Worm (Caenorhabditis elegans) whole organism, midembryonic: ENCODE results near the gene B0303.7.

Source experiments
- T22C8.4 ChIP-seq: fragments of 200-800 bp; sonication (Bioruptor generic); IDR thresholded peaks from 2 replicates; pipeline ENCODE4 v1.3.6; 2022; ENCODE audit warnings: missing genetic modification characterization, missing compliant biosample characterization
- cog-1 ChIP-seq: sonication (generic microtip); optimal IDR thresholded peaks from 2 replicates; lab custom pipeline; 2016; ENCODE audit warnings: missing genetic modification characterization, missing compliant biosample characterization
- flt-1 ChIP-seq: fragments of 200-800 bp; sonication (Bioruptor generic); IDR thresholded peaks from 2 replicates; pipeline ENCODE4 v1.3.6; 2022; ENCODE audit warnings: missing genetic modification characterization, missing compliant biosample characterization
- klf-2 ChIP-seq: fragments of 200-800 bp; sonication (Bioruptor generic); conservative IDR thresholded peaks from 2 replicates; pipeline ENCODE4 v1.3.6; 2022; ENCODE audit warnings: missing genetic modification reagents, missing genetic modification characterization, missing compliant biosample characterization
- med-1 ChIP-seq: sonication (generic microtip); optimal IDR thresholded peaks from 2 replicates; lab custom pipeline; 2017; ENCODE audit warnings: missing genetic modification characterization, mild to moderate bottlenecking, missing compliant biosample characterization, antibody characterized with exemption, missing genetic modification reagents; ENCODE audit not compliant: insufficient read depth
- ref-1 ChIP-seq: fragments of 200-800 bp; sonication (Bioruptor generic); conservative IDR thresholded peaks from 2 replicates; pipeline ENCODE4 v1.3.6; 2022; ENCODE audit warnings: missing genetic modification reagents, missing genetic modification characterization, missing compliant biosample characterization
- tab-1 ChIP-seq: fragments of 200-800 bp; sonication (Bioruptor generic); IDR thresholded peaks from 2 replicates; pipeline ENCODE4 v1.3.6; 2022; ENCODE audit warnings: missing genetic modification characterization, missing compliant biosample characterization
- ztf-23 ChIP-seq: fragments of 200-800 bp; sonication (Bioruptor generic); IDR thresholded peaks from 2 replicates; pipeline ENCODE4 v1.3.6; 2022; ENCODE audit warnings: missing genetic modification reagents, missing genetic modification characterization, missing compliant biosample characterization
- ztf-29 ChIP-seq: fragments of 200-800 bp; sonication (Bioruptor generic); IDR thresholded peaks from 2 replicates; pipeline ENCODE4 v1.3.6; 2022; ENCODE audit warnings: missing genetic modification reagents, missing genetic modification characterization, missing compliant biosample characterization

The B0303.7 gene

DNA sequence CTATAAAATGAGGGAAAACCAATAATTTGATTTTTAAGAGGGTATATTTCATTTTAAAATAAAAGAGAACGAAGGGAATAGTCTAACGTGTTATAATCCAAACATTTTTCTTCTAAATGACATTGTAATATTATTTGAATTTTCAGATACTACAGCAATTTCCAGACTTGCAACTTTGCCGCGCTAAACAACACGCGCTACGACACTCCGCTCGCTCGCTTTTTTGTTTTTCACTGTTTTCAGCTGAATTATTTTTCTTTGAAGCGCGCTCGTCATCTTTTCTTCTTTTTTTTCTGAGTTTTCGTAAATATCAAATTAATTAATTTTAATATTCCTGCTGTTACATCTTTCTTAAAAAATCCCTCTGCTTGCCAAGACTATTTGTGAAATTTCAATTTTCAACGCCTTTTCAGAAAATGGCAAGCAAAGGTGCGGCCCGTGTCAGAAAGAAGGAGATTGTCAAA, 23.8 kb downstream of the B0303.7 start, which contains the start of gene mrpl-11:
Gene mrpl-11, plus strand, starts transcription at position 414 of the 464 bp plus-strand sequence.
- TF ChIP-seq T22C8.4 (GFP tag; lab: Robert Waterston, UW), result no peak
- TF ChIP-seq klf-2, result no peak
- no peak for TF ChIP-seq flt-1 (GFP tag; lab: Robert Waterston, UW)
- no peak for TF ChIP-seq cog-1 (tag; lab: Kevin White, UChicago)
- TF ChIP-seq tab-1, result no peak
- no peak for TF ChIP-seq ztf-23 (GFP tag; lab: Robert Waterston, UW)
- no peak for TF ChIP-seq ref-1 (GFP tag; lab: Robert Waterston, UW)
- no peak for TF ChIP-seq med-1
- TF ChIP-seq ztf-29 (GFP tag; lab: Robert Waterston, UW), result no peak

DNA sequence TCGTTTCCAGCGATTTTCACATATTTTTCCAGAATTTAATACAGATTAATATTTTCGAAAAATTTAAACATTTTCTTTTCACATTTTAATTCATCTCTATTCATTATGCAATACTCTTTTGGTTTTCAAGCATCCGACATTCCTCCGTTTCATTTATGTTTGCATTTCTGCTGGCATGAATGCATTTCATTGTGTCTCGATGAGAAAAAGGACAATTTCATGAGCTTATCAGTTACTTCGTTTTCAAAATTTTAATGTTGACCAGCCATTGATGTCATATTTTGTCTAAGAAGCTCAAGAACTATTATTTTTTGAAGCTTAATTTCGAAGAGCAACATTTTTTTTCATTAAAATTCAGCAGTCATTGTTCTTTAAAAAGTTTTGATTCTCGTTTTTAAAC, 25.2 kb downstream of the B0303.7 start:
- TF ChIP-seq T22C8.4 (GFP tag; lab: Robert Waterston, UW), result no peak
- no peak for TF ChIP-seq klf-2
- TF ChIP-seq ztf-23 (GFP tag; lab: Robert Waterston, UW), result no peak
- no peak for TF ChIP-seq ztf-29 (GFP tag; lab: Robert Waterston, UW)
- TF ChIP-seq cog-1 (tag; lab: Kevin White, UChicago), result no peak
- no peak for TF ChIP-seq flt-1 (GFP tag; lab: Robert Waterston, UW)
- no peak for TF ChIP-seq med-1
- TF ChIP-seq ref-1 (GFP tag; lab: Robert Waterston, UW), result no peak
- TF ChIP-seq tab-1, result no peak

DNA sequence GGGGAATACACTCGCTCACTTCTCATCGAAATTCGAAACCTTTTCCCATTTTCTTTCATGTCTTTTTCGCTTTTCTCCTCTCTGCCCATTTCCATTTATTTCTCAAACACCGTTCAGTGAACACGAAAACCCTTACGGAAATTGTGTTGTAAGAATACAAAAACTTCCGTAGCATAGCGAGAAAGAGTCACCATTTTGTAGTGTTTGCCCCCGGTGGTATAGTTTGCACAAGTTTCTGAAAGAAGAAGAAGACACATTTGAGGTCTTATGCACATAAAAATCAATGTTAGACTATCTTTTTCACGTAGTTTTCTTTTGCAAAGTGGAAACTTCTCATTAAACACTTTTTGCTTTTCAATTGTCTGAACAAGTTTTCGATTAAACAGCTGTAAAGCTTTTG, 25.7 kb downstream of the B0303.7 start:
- TF ChIP-seq ztf-29 (GFP tag; lab: Robert Waterston, UW) (no peak), ztf-23 (GFP tag; lab: Robert Waterston, UW) (no peak), cog-1 (tag; lab: Kevin White, UChicago) (no peak), klf-2 (no peak), flt-1 (GFP tag; lab: Robert Waterston, UW) (no peak)

DNA sequence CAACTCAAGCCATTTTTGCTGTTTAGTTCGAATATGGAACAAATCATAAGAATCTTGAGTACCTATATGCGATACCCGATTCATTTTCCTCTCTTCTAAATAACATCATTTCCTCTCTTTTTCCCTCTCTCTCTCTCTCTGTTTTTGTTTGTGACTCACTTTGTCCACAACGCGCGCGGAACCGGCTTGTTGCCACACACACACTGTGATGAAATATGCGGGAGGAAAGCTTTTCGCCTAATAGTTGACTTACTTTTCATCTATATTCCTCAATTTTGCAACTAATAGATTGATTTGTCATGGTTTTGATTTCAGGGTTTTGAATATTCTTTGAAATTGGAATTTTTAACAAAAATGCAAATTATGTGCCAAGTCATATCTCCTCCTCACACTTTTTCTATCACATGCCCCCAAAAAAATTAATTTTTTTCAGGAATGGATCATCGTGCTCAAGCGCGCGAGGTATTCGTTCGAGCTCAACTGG, 26.4 kb downstream of the B0303.7 start, which contains the start of gene hipr-1:
Gene hipr-1, plus strand, starts transcription at position 434 of the 484 bp plus-strand sequence.
- no peak for TF ChIP-seq med-1
- TF ChIP-seq ztf-23 (GFP tag; lab: Robert Waterston, UW), result no peak
- no peak for TF ChIP-seq ref-1 (GFP tag; lab: Robert Waterston, UW)
- TF ChIP-seq klf-2, result no peak
- TF ChIP-seq cog-1 (tag; lab: Kevin White, UChicago), result no peak
- no peak for TF ChIP-seq flt-1 (GFP tag; lab: Robert Waterston, UW)
- no peak for TF ChIP-seq ztf-29 (GFP tag; lab: Robert Waterston, UW)
- TF ChIP-seq T22C8.4 (GFP tag; lab: Robert Waterston, UW), result no peak
- no peak for TF ChIP-seq tab-1

DNA sequence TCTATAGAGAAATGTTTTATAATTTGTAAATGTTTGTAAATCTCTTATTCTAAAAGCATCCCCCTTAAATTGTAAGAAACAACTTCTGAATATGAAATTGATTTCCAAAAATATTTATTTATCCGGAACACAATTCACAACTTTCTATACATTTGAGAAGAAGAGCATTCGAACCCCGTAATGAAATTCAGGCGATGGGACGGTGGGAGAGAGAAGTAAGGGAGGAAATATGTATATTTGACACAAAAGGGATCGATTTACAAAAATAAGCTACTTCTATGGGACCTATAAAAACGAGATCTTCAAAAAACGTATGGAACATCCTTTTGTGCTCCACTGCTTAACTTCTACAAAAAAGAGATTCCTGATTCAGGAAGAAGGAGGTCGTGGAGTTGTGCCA, 31.8 kb downstream of the B0303.7 start:
- no peak for TF ChIP-seq T22C8.4 (GFP tag; lab: Robert Waterston, UW)
- TF ChIP-seq tab-1, result no peak
- no peak for TF ChIP-seq cog-1 (tag; lab: Kevin White, UChicago)
- no peak for TF ChIP-seq ztf-29 (GFP tag; lab: Robert Waterston, UW)
- no peak for TF ChIP-seq ref-1 (GFP tag; lab: Robert Waterston, UW)
- TF ChIP-seq klf-2, result no peak
- TF ChIP-seq med-1, result no peak
- no peak for TF ChIP-seq flt-1 (GFP tag; lab: Robert Waterston, UW)
- TF ChIP-seq ztf-23 (GFP tag; lab: Robert Waterston, UW), result no peak

DNA sequence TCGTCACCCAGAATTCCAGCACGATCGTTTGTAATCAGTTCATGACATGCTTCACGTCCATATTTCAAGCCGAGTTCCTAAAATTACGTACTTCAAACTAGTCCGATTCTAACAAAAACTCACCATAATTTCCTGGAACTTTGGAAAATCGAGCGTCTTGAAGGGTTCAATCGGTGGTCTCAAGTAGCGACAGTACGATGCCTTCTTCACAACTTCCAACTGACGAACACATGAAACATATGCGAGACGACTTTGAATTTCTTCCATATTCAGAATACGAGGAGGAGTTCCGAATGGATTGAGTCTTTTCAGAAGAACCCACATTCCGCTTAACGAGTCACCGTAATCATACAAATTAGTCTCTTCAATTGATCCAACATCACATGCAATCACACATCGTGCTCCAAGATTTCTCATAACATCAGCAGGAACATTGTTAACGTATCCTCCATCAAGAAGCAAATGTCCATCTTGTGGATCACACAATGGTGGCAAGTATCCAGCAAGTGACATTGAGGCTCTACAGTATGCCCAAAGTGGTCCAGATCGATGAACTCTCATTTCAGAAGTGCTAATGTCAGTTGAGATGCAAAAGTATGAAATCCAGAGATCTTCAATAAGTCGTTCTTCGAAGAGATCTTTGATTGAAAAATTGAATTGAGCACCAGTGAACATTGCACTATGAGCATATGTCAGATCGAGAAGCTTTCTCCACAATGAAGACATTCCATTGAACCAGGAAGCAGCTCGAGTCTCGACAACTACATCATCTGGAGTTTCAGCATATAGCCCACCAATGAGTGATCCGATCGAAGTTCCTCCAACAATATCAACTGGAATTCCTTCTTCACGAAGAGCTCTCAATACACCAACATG, 32.8 kb downstream of the B0303.7 start:
- TF ChIP-seq ref-1 (GFP tag; lab: Robert Waterston, UW) (no peak), cog-1 (tag; lab: Kevin White, UChicago) (no peak), T22C8.4 (GFP tag; lab: Robert Waterston, UW) (no peak), ztf-23 (GFP tag; lab: Robert Waterston, UW) (no peak), flt-1 (GFP tag; lab: Robert Waterston, UW) (no peak), med-1 (no peak), ztf-29 (GFP tag; lab: Robert Waterston, UW) (no peak), klf-2 (no peak), tab-1 (no peak)

DNA sequence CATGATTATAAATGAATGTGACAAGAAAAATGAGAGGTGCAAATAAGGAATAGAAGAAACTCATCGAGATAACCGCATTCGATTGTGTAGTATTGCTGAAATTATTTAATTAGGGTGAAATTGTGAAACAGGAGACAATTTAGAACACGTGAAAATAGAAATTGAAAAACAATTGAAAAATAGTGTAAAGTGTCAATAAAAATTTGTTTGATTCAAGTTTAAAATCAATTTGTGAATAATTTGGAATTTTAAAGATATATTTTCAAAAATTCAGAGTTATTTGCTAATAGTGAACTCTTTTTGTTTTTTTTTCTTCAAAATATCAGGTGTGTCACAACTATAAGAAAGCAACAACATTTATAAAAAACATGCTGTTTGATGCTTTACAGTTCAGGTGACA, 37.9 kb downstream of the B0303.7 start, which contains the start of gene ZK370.4:
Gene ZK370.4, minus strand, starts transcription at position 101 of the 400 bp plus-strand sequence.
- TF ChIP-seq ref-1 (GFP tag; lab: Robert Waterston, UW), result no peak
- TF ChIP-seq ztf-29 (GFP tag; lab: Robert Waterston, UW), result no peak
- TF ChIP-seq med-1, result no peak

DNA sequence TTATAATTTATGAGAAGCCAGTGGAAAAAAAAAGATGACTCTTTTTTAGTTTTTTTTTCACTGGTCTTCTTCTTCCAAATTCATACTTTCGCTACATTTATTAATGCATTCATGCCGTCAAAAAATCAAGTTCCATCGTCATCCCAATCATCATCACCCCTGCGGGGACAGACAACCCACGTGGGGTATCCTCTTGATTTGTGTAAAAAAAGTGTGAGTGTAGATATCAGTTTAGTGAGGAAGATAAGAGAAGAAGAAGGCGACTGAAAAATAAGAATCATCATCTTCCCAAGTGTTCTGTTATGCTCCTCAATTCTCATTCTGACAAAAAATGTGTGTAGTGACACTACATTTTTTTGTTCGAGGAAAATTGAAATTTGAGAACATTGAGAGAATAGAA, 38.6 kb downstream of the B0303.7 start:
- TF ChIP-seq ztf-23 (GFP tag; lab: Robert Waterston, UW) (no peak), T22C8.4 (GFP tag; lab: Robert Waterston, UW) (no peak), ref-1 (GFP tag; lab: Robert Waterston, UW) (no peak), tab-1 (no peak), cog-1 (tag; lab: Kevin White, UChicago) (no peak), ztf-29 (GFP tag; lab: Robert Waterston, UW) (no peak), flt-1 (GFP tag; lab: Robert Waterston, UW) (no peak), med-1 (no peak), klf-2 (no peak)

DNA sequence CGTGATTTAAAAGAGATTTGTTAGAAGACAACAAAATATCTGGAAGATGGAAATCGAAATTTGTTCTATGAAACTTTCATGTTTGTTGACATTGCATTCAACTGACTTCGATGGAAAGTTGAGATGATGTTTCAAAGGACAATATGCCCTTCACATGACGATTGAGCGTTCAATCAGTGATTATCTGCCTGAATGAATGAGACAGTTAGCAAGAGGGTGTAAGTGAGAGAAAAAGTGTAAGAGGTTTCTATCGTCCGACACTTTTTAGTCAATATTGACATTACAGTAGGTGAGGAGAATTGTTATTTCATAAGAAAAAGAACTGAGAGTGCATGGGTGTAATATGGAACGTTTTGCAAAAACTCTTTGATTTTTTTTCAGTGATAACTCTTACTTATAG, 39.8 kb downstream of the B0303.7 start:
- TF ChIP-seq tab-1, result no peak
- TF ChIP-seq med-1, result no peak

DNA sequence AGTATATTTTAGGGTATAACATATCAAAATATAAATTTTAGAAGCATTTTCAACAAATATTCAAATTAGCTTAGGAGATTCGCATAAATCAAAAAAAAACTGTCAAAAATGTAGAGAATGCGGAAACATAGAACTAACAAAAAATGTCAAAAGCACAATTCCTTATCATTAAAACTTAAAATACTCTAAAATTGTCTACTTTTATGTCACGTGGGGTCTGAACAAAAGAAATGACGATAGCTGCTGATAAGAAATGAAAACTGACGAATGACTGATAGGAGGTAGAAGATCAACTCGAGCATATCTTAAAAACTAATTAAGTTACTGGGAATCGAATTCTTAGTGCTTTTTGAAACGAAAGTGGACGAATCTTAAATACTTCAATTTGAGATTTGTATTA, 40.2 kb downstream of the B0303.7 start:
- TF ChIP-seq cog-1 (tag; lab: Kevin White, UChicago) (no peak), T22C8.4 (GFP tag; lab: Robert Waterston, UW) (no peak), klf-2 (no peak), med-1 (no peak), tab-1 (no peak), ref-1 (GFP tag; lab: Robert Waterston, UW) (no peak)
